Worm (Caenorhabditis elegans) whole organism, L2 larva: ENCODE results near the gene cest-4.

Source experiments
- C34F6.9 ChIP-seq: fragments of 150-350 bp; optimal IDR thresholded peaks from 2 replicates; lab custom pipeline; 2014; ENCODE audit warnings: missing biosample characterization, missing genetic modification characterization
- Y55F3AM.14 ChIP-seq: fragments of 200-800 bp; sonication (Bioruptor generic); optimal IDR thresholded peaks from 2 replicates; lab custom pipeline; 2018; ENCODE audit warnings: mild to moderate bottlenecking, missing genetic modification characterization, missing compliant biosample characterization
- aly-2 ChIP-seq: fragments of 150-350 bp; optimal IDR thresholded peaks from 2 replicates; lab custom pipeline; 2014; ENCODE audit warnings: missing biosample characterization, missing genetic modification characterization
- blmp-1 ChIP-seq: sonication (generic microtip); optimal IDR thresholded peaks from 2 replicates; lab custom pipeline; 2017; ENCODE audit warnings: missing genetic modification characterization, mild to moderate bottlenecking, missing compliant biosample characterization, antibody characterized with exemption, moderate library complexity; ENCODE audit not compliant: insufficient read depth
- ceh-82 ChIP-seq: fragments of 150-350 bp; optimal IDR thresholded peaks from 2 replicates; lab custom pipeline; 2014; ENCODE audit warnings: missing biosample characterization, missing genetic modification characterization
- crh-2 ChIP-seq: sonication (generic microtip); optimal IDR thresholded peaks from 2 replicates; lab custom pipeline; 2017; ENCODE audit warnings: missing biosample characterization, missing genetic modification characterization
- elt-1 ChIP-seq: fragments of 150-350 bp; optimal IDR thresholded peaks from 2 replicates; lab custom pipeline; 2014; ENCODE audit warnings: missing biosample characterization, missing genetic modification characterization
- elt-3 ChIP-seq: sonication (generic microtip); optimal IDR thresholded peaks from 2 replicates; lab custom pipeline; 2017; ENCODE audit warnings: missing biosample characterization, missing genetic modification characterization
- fos-1 ChIP-seq: fragments of 150-350 bp; optimal IDR thresholded peaks from 2 replicates; lab custom pipeline; 2014; ENCODE audit warnings: missing biosample characterization, missing genetic modification characterization
- lin-11 ChIP-seq: fragments of 150-350 bp; sonication (generic microtip); optimal IDR thresholded peaks from 2 replicates; lab custom pipeline; 2014; ENCODE audit warnings: missing biosample characterization, missing genetic modification characterization, inconsistent platforms, mixed read lengths
- lsy-2 ChIP-seq, 2 experiments: fragments of 150-350 bp in 1 of 2; sonication (generic microtip) in 1 of 2; optimal IDR thresholded peaks; 2 replicates each; lab custom pipeline; 2014 to 2017; ENCODE audit warnings: missing biosample characterization in 2 of 2, missing genetic modification characterization in 2 of 2
- mab-5 ChIP-seq: fragments of 150-350 bp; optimal IDR thresholded peaks from 2 replicates; lab custom pipeline; 2014; ENCODE audit warnings: missing biosample characterization, missing genetic modification characterization
- mbf-1 ChIP-seq: sonication (generic microtip); optimal IDR thresholded peaks from 2 replicates; lab custom pipeline; 2017; ENCODE audit warnings: missing biosample characterization, missing genetic modification characterization
- mdl-1 ChIP-seq, 2 experiments: fragments of 150-350 bp in 1 of 2; sonication (generic microtip) in 1 of 2; optimal IDR thresholded peaks; 2 replicates each; lab custom pipeline; 2017; ENCODE audit warnings: missing biosample characterization in 2 of 2, missing genetic modification characterization in 2 of 2
- nhr-10 ChIP-seq: sonication (generic microtip); optimal IDR thresholded peaks from 2 replicates; lab custom pipeline; 2017; ENCODE audit warnings: missing biosample characterization, missing genetic modification characterization
- nhr-11 ChIP-seq: fragments of 150-350 bp; optimal IDR thresholded peaks from 2 replicates; lab custom pipeline; 2014; ENCODE audit warnings: missing biosample characterization, missing genetic modification characterization
- nhr-12 ChIP-seq: fragments of 150-350 bp; optimal IDR thresholded peaks from 2 replicates; lab custom pipeline; 2014; ENCODE audit warnings: missing biosample characterization, missing genetic modification characterization
- nhr-21 ChIP-seq: fragments of 150-350 bp; optimal IDR thresholded peaks from 2 replicates; lab custom pipeline; 2014; ENCODE audit warnings: missing biosample characterization, missing genetic modification characterization
- nhr-23 ChIP-seq: fragments of 150-350 bp; optimal IDR thresholded peaks from 2 replicates; lab custom pipeline; 2014; ENCODE audit warnings: missing biosample characterization, missing genetic modification reagents, missing genetic modification characterization
- nhr-237 ChIP-seq: fragments of 150-350 bp; optimal IDR thresholded peaks from 2 replicates; lab custom pipeline; 2014; ENCODE audit warnings: missing biosample characterization, missing genetic modification characterization
- nhr-25 ChIP-seq: fragments of 150-350 bp; sonication (generic microtip); optimal IDR thresholded peaks from 3 replicates; lab custom pipeline; 2014; ENCODE audit warnings: missing biosample characterization, missing genetic modification characterization
- nhr-6 ChIP-seq: fragments of 150-350 bp; optimal IDR thresholded peaks from 2 replicates; lab custom pipeline; 2014; ENCODE audit warnings: missing biosample characterization, missing genetic modification characterization
- nhr-77 ChIP-seq: fragments of 150-350 bp; optimal IDR thresholded peaks from 2 replicates; lab custom pipeline; 2014; ENCODE audit warnings: missing biosample characterization, missing genetic modification characterization
- peb-1 ChIP-seq: fragments of 150-350 bp; optimal IDR thresholded peaks from 2 replicates; lab custom pipeline; 2014; ENCODE audit warnings: missing biosample characterization, missing genetic modification characterization
- sem-4 ChIP-seq: fragments of 150-350 bp; optimal IDR thresholded peaks from 2 replicates; lab custom pipeline; 2014; ENCODE audit warnings: missing biosample characterization, missing genetic modification reagents, missing genetic modification characterization
- sma-9 ChIP-seq, 2 experiments: fragments of 150-350 bp in 1 of 2; sonication (generic microtip) in 1 of 2; optimal IDR thresholded peaks; 2 replicates each; lab custom pipeline; 2014 to 2016; ENCODE audit warnings: missing genetic modification characterization in 2 of 2, mild to moderate bottlenecking in 1 of 2, missing biosample characterization in 1 of 2, missing compliant biosample characterization in 1 of 2, missing genetic modification reagents in 1 of 2, moderate library complexity in 1 of 2
- snpc-4 ChIP-seq: fragments of 150-350 bp; optimal IDR thresholded peaks from 2 replicates; lab custom pipeline; 2014; ENCODE audit warnings: missing biosample characterization, missing genetic modification characterization
- unc-39 ChIP-seq: fragments of 150-350 bp; optimal IDR thresholded peaks from 2 replicates; lab custom pipeline; 2014; ENCODE audit warnings: missing biosample characterization, missing genetic modification characterization
- unc-55 ChIP-seq: fragments of 150-350 bp; sonication (generic microtip); optimal IDR thresholded peaks from 3 replicates; lab custom pipeline; 2014; ENCODE audit warnings: missing biosample characterization, missing genetic modification reagents, missing genetic modification characterization
- unc-62 ChIP-seq: fragments of 150-350 bp; optimal IDR thresholded peaks from 2 replicates; lab custom pipeline; 2014; ENCODE audit warnings: missing biosample characterization, missing genetic modification reagents, missing genetic modification characterization
- zag-1 ChIP-seq: fragments of 150-350 bp; optimal IDR thresholded peaks from 2 replicates; lab custom pipeline; 2014; ENCODE audit warnings: missing biosample characterization, missing genetic modification characterization
- ztf-4 ChIP-seq: fragments of 150-350 bp; optimal IDR thresholded peaks from 2 replicates; lab custom pipeline; 2014; ENCODE audit warnings: missing biosample characterization, missing genetic modification characterization

The cest-4 gene

ce11 chrIV:6839091-6839522 lies 37.0 kb upstream of the cest-4 start (continued):
- TF ChIP-seq nhr-10 (tag; lab: Kevin White, UChicago) = peak; percentile 51
- TF ChIP-seq nhr-23 (tag; lab: Kevin White, UChicago) = no peak
- TF ChIP-seq unc-39 (tag; lab: Kevin White, UChicago) = peak; percentile 2
- no peak for TF ChIP-seq elt-3
- peak; percentile 92 for TF ChIP-seq zag-1 (tag; lab: Kevin White, UChicago)

- no peak for TF ChIP-seq unc-62 (GFP tag; lab: Kevin White, UChicago)
- TF ChIP-seq elt-3 = no peak
- TF ChIP-seq sem-4 = peak; percentile 57
- TF ChIP-seq C34F6.9 = no peak
- no peak for TF ChIP-seq mbf-1
- no peak for TF ChIP-seq Y55F3AM.14 (GFP tag; lab: Kevin White, UChicago)
- TF ChIP-seq ztf-4 (tag; lab: Kevin White, UChicago) = no peak
- TF ChIP-seq lsy-2 (tag; optimal IDR thresholded peaks at IDR 0.05; lab: Kevin White, UChicago) = peak in 1 of 2 experiments; percentile 38
- no peak for TF ChIP-seq nhr-11 (tag; lab: Kevin White, UChicago)
- TF ChIP-seq mdl-1 (tag; optimal IDR thresholded peaks at IDR 0.05; lab: Kevin White, UChicago) = no peak
- TF ChIP-seq peb-1 (tag; lab: Kevin White, UChicago) = no peak
- no peak for TF ChIP-seq nhr-12
- no peak for TF ChIP-seq fos-1 (tag; lab: Kevin White, UChicago)
- TF ChIP-seq lin-11 (tag; lab: Kevin White, UChicago) = no peak
- TF ChIP-seq crh-2 (tag; lab: Kevin White, UChicago) = peak; percentile 5
- no peak for TF ChIP-seq mab-5 (tag; lab: Kevin White, UChicago)
- TF ChIP-seq blmp-1 (tag; lab: Kevin White, UChicago) = no peak
- no peak for TF ChIP-seq nhr-6 (tag; lab: Kevin White, UChicago)
Measured at ce11 chrIV:6836769-6837168, 34.6 kb upstream of the cest-4 start.

- peak in 1 of 2 experiments; percentile 4 for TF ChIP-seq lsy-2 (tag; optimal IDR thresholded peaks at IDR 0.05; lab: Kevin White, UChicago)
- no peak for TF ChIP-seq nhr-6 (tag; lab: Kevin White, UChicago)
- TF ChIP-seq mdl-1 (tag; optimal IDR thresholded peaks at IDR 0.05; lab: Kevin White, UChicago) = no peak
- no peak for TF ChIP-seq nhr-21 (tag; lab: Kevin White, UChicago)
- no peak for TF ChIP-seq mbf-1
- TF ChIP-seq C34F6.9 = peak; percentile 34
- TF ChIP-seq ztf-4 (tag; lab: Kevin White, UChicago) = no peak
- no peak for TF ChIP-seq elt-3
- no peak for TF ChIP-seq nhr-23 (tag; lab: Kevin White, UChicago)
- peak; percentile 21 for TF ChIP-seq unc-55
- no peak for TF ChIP-seq peb-1 (tag; lab: Kevin White, UChicago)
- TF ChIP-seq sma-9 (GFP tag; optimal IDR thresholded peaks at IDR 0.05; lab: Kevin White, UChicago) = peak; percentile 42
- TF ChIP-seq sma-9 (tag; optimal IDR thresholded peaks at IDR 0.05; lab: Kevin White, UChicago) = no peak
Measured at ce11 chrIV:6834705-6835104, 32.6 kb upstream of the cest-4 start.

ce11 chrIV:6833617-6834016 lies 31.5 kb upstream of the cest-4 start:
- TF ChIP-seq mab-5 (tag; lab: Kevin White, UChicago) (peak; percentile 84), sem-4 (peak; percentile 25), nhr-25 (tag; lab: Kevin White, UChicago) (no peak)

- TF ChIP-seq Y55F3AM.14 (GFP tag; lab: Kevin White, UChicago) (no peak), elt-1 (tag; lab: Kevin White, UChicago) (no peak), mdl-1 (tag; optimal IDR thresholded peaks at IDR 0.05; lab: Kevin White, UChicago) (no peak), lsy-2 (tag; optimal IDR thresholded peaks at IDR 0.05; lab: Kevin White, UChicago) (no peak), nhr-21 (tag; lab: Kevin White, UChicago) (no peak), blmp-1 (tag; lab: Kevin White, UChicago) (no peak), nhr-23 (tag; lab: Kevin White, UChicago) (no peak), nhr-237 (tag; lab: Kevin White, UChicago) (no peak), snpc-4 (tag; lab: Kevin White, UChicago) (no peak), nhr-10 (tag; lab: Kevin White, UChicago) (no peak), ceh-82 (tag; lab: Kevin White, UChicago) (no peak), nhr-77 (tag; lab: Kevin White, UChicago) (no peak), C34F6.9 (no peak), aly-2 (tag; lab: Kevin White, UChicago) (no peak), crh-2 (tag; lab: Kevin White, UChicago) (no peak)
Measured at ce11 chrIV:6832194-6832593, 30.1 kb upstream of the cest-4 start.
